Worm (Caenorhabditis elegans): ENCODE data around the gene let-721.
A peak's percentile ranks its signal among the peaks of the same experiment; 100 is the strongest.

let-721 gene

ce11 chrIII:6452278-6452677 lies 5.6 kb upstream of the let-721 start, which contains the start of gene set-1:
Gene set-1, minus strand, starts transcription at chrIII:6452378.
- TF ChIP-seq syd-9 (tag; optimal IDR thresholded peaks at IDR 0.05) (no peak), nhr-11 (tag; optimal IDR thresholded peaks at IDR 0.05) (no peak), tbx-7 (tag; optimal IDR thresholded peaks at IDR 0.05) (no peak), ceh-19 (GFP tag; optimal IDR thresholded peaks at IDR 0.05) (no peak), ets-4 (tag; optimal IDR thresholded peaks at IDR 0.05) (no peak), pros-1 (tag; optimal IDR thresholded peaks at IDR 0.05) (no peak), ttx-3 (tag; optimal IDR thresholded peaks at IDR 0.05) (no peak), mec-3 (tag; optimal IDR thresholded peaks at IDR 0.05; ENCODE audit: borderline replicate concordance) (no peak), zip-5 (tag; optimal IDR thresholded peaks at IDR 0.05) (no peak), hlh-15 (tag; optimal IDR thresholded peaks at IDR 0.05) (no peak), pat-9 (tag; optimal IDR thresholded peaks at IDR 0.05) (no peak), hlh-13 (GFP tag; optimal IDR thresholded peaks at IDR 0.05) (no peak), gmeb-2 (tag; optimal IDR thresholded peaks at IDR 0.05) (no peak), che-1 (tag; optimal IDR thresholded peaks at IDR 0.05) (no peak), ceh-24 (tag; optimal IDR thresholded peaks at IDR 0.05) (no peak), K09A11.1 (tag; optimal IDR thresholded peaks at IDR 0.05; ENCODE audit: insufficient read depth) (no peak), sox-2 (GFP tag; IDR thresholded peaks at IDR 0.05) (no peak), npax-4 (tag; optimal IDR thresholded peaks at IDR 0.05) (no peak)

- no peak for TF ChIP-seq nfya-1 (tag; optimal IDR thresholded peaks at IDR 0.05)
- no peak for TF ChIP-seq ceh-45 (GFP tag; IDR thresholded peaks at IDR 0.05)
- no peak for TF ChIP-seq unc-42 (tag; optimal IDR thresholded peaks at IDR 0.05)
These were observed 3.9 kb upstream of the let-721 start, which contains the start of gene T26A5.6 for ce11 chrIII:6450596-6450995. Gene T26A5.6, minus strand, starts transcription at chrIII:6450696.

ce11 chrIII:6449854-6450253 lies 3.1 kb upstream of the let-721 start:
- TF ChIP-seq Y22D7AL.16 (tag; optimal IDR thresholded peaks at IDR 0.05) (no peak), ceh-22 (tag; optimal IDR thresholded peaks at IDR 0.05) (no peak), mec-3 (tag; optimal IDR thresholded peaks at IDR 0.05; ENCODE audit: borderline replicate concordance) (no peak), ama-1 (optimal IDR thresholded peaks at IDR 0.05) (no peak), ceh-34 (tag; optimal IDR thresholded peaks at IDR 0.05) (no peak), dve-1 (tag; optimal IDR thresholded peaks at IDR 0.05) (no peak)

- TF ChIP-seq tbx-7 (tag; optimal IDR thresholded peaks at IDR 0.05) (no peak), hlh-30 (tag; optimal IDR thresholded peaks at IDR 0.05; ENCODE audit: insufficient read depth) (peak; percentile 18), elt-2 (tag; optimal IDR thresholded peaks at IDR 0.05) (peak; percentile 39), pqm-1 (tag; optimal IDR thresholded peaks at IDR 0.05) (no peak)
These were observed 814 bp upstream of the let-721 start for ce11 chrIII:6447521-6447920.

ce11 chrIII:6444335-6444734 lies 2.4 kb downstream of the let-721 start, which contains the start of gene C05D11.13:
Gene C05D11.13, minus strand, starts transcription at chrIII:6444586.
- TF ChIP-seq sox-2 (GFP tag; IDR thresholded peaks at IDR 0.05) (no peak), elt-2 (tag; optimal IDR thresholded peaks at IDR 0.05) (peak; percentile 30), unc-55 (GFP tag; optimal IDR thresholded peaks at IDR 0.05) (peak; percentile 41), npax-4 (tag; optimal IDR thresholded peaks at IDR 0.05) (no peak), ref-2 (tag; optimal IDR thresholded peaks at IDR 0.05) (peak; percentile 28), tbx-2 (tag; optimal IDR thresholded peaks at IDR 0.05) (peak; percentile 16), nfya-1 (tag; optimal IDR thresholded peaks at IDR 0.05) (peak; percentile 6), unc-86 (tag; optimal IDR thresholded peaks at IDR 0.05) (peak; percentile 4)

All from whole organism, late embryonic.